Worm (Caenorhabditis elegans) whole organism, late embryonic: ENCODE measurements around the gene F46G10.2.

Experiments
- C38D4.7 ChIP-seq: fragments of 200-800 bp; sonication (Bioruptor generic); optimal IDR thresholded peaks from 2 replicates; lab custom pipeline; 2018; ENCODE audit warnings: mild to moderate bottlenecking, missing genetic modification characterization, moderate library complexity, missing compliant biosample characterization
- K02D7.2 ChIP-seq: sonication (generic microtip); optimal IDR thresholded peaks from 2 replicates; lab custom pipeline; 2017; ENCODE audit warnings: mild to moderate bottlenecking, missing genetic modification characterization, missing compliant biosample characterization
- T23F11.4 ChIP-seq: fragments of 200-800 bp; sonication (Bioruptor generic); optimal IDR thresholded peaks from 2 replicates; lab custom pipeline; 2018; ENCODE audit warnings: mild to moderate bottlenecking, missing genetic modification characterization, missing compliant biosample characterization
- ahr-1 ChIP-seq: sonication (generic microtip); optimal IDR thresholded peaks from 2 replicates; lab custom pipeline; 2016; ENCODE audit warnings: missing genetic modification characterization, missing compliant biosample characterization
- ceh-14 ChIP-seq: sonication (generic microtip); optimal IDR thresholded peaks from 2 replicates; lab custom pipeline; 2016; ENCODE audit warnings: missing genotype, missing genetic modification characterization, missing compliant biosample characterization
- ceh-18 ChIP-seq: sonication (generic microtip); optimal IDR thresholded peaks from 2 replicates; lab custom pipeline; 2016; ENCODE audit warnings: missing genetic modification characterization, missing compliant biosample characterization
- ceh-2 ChIP-seq: sonication (generic microtip); optimal IDR thresholded peaks from 2 replicates; lab custom pipeline; 2016; ENCODE audit warnings: missing genotype, missing genetic modification characterization, missing compliant biosample characterization
- ceh-22 ChIP-seq: sonication (generic microtip); optimal IDR thresholded peaks from 2 replicates; lab custom pipeline; 2017; ENCODE audit warnings: missing biosample characterization, missing genetic modification characterization
- ceh-30 ChIP-seq: fragments of 150-350 bp; optimal IDR thresholded peaks from 2 replicates; lab custom pipeline; 2014; ENCODE audit warnings: missing biosample characterization, missing genetic modification characterization
- ceh-31 ChIP-seq: sonication (generic microtip); optimal IDR thresholded peaks from 2 replicates; lab custom pipeline; 2016; ENCODE audit warnings: missing genetic modification characterization, missing compliant biosample characterization
- ceh-34 ChIP-seq: sonication (generic microtip); optimal IDR thresholded peaks from 2 replicates; lab custom pipeline; 2016; ENCODE audit warnings: mild to moderate bottlenecking, missing genetic modification characterization, missing compliant biosample characterization
- ceh-45 ChIP-seq: fragments of 200-800 bp; sonication (Bioruptor generic); IDR thresholded peaks from 2 replicates; pipeline ENCODE4 v1.3.6; 2022; ENCODE audit warnings: missing genetic modification reagents, missing genetic modification characterization, missing compliant biosample characterization
- ceh-6 ChIP-seq: fragments of 200-800 bp; sonication (Bioruptor generic); optimal IDR thresholded peaks from 2 replicates; lab custom pipeline; 2018; ENCODE audit warnings: mild to moderate bottlenecking, missing genetic modification characterization, missing compliant biosample characterization
- dmd-4 ChIP-seq: sonication (generic microtip); optimal IDR thresholded peaks from 2 replicates; lab custom pipeline; 2016; ENCODE audit warnings: borderline replicate concordance, missing genetic modification characterization, missing compliant biosample characterization
- dve-1 ChIP-seq: sonication (generic microtip); optimal IDR thresholded peaks from 2 replicates; lab custom pipeline; 2017; ENCODE audit warnings: antibody characterized with exemption, mild to moderate bottlenecking, missing genetic modification characterization, missing compliant biosample characterization
- elt-2 ChIP-seq: sonication (generic microtip); optimal IDR thresholded peaks from 2 replicates; lab custom pipeline; 2016; ENCODE audit warnings: missing genetic modification reagents, missing genetic modification characterization, missing compliant biosample characterization
- elt-4 ChIP-seq: sonication (generic microtip); optimal IDR thresholded peaks from 2 replicates; lab custom pipeline; 2016; ENCODE audit warnings: missing genetic modification characterization, missing compliant biosample characterization
- ets-4 ChIP-seq: sonication (generic microtip); optimal IDR thresholded peaks from 2 replicates; lab custom pipeline; 2016; ENCODE audit warnings: missing genetic modification characterization, missing compliant biosample characterization
- eyg-1 ChIP-seq: sonication (generic microtip); optimal IDR thresholded peaks from 2 replicates; lab custom pipeline; 2016; ENCODE audit warnings: missing genotype, missing genetic modification characterization, missing compliant biosample characterization
- fax-1 ChIP-seq: sonication (generic microtip); optimal IDR thresholded peaks from 2 replicates; lab custom pipeline; 2016; ENCODE audit warnings: missing genotype, missing genetic modification characterization, missing compliant biosample characterization
- fkh-6 ChIP-seq: sonication (generic microtip); optimal IDR thresholded peaks from 2 replicates; lab custom pipeline; 2016; ENCODE audit warnings: missing genetic modification characterization, missing compliant biosample characterization
- gmeb-2 ChIP-seq: sonication (generic microtip); optimal IDR thresholded peaks from 2 replicates; lab custom pipeline; 2016; ENCODE audit warnings: missing genetic modification characterization, inconsistent platforms, missing compliant biosample characterization
- hlh-13 ChIP-seq: fragments of 200-800 bp; sonication (Bioruptor generic); optimal IDR thresholded peaks from 2 replicates; lab custom pipeline; 2018; ENCODE audit warnings: mild to moderate bottlenecking, missing genetic modification characterization, missing compliant biosample characterization
- hlh-15 ChIP-seq: sonication (generic microtip); optimal IDR thresholded peaks from 2 replicates; lab custom pipeline; 2016; ENCODE audit warnings: missing genetic modification characterization, missing compliant biosample characterization
- hlh-30 ChIP-seq: sonication (generic microtip); optimal IDR thresholded peaks from 2 replicates; lab custom pipeline; 2017; ENCODE audit warnings: antibody characterized with exemption, missing genetic modification characterization, missing compliant biosample characterization; ENCODE audit not compliant: insufficient read depth
- hlh-6 ChIP-seq: sonication (generic microtip); optimal IDR thresholded peaks from 2 replicates; lab custom pipeline; 2016; ENCODE audit warnings: missing genotype, missing genetic modification characterization, missing compliant biosample characterization
- lim-6 ChIP-seq: sonication (generic microtip); optimal IDR thresholded peaks from 2 replicates; lab custom pipeline; 2016; ENCODE audit warnings: missing genetic modification characterization, missing compliant biosample characterization
- madf-2 ChIP-seq: sonication (generic microtip); optimal IDR thresholded peaks from 2 replicates; lab custom pipeline; 2017; ENCODE audit warnings: missing genetic modification characterization, missing compliant biosample characterization
- mec-3 ChIP-seq: sonication (generic microtip); optimal IDR thresholded peaks from 2 replicates; lab custom pipeline; 2016; ENCODE audit warnings: borderline replicate concordance, missing genetic modification characterization, missing compliant biosample characterization
- nfya-1 ChIP-seq: sonication (generic microtip); optimal IDR thresholded peaks from 2 replicates; lab custom pipeline; 2017; ENCODE audit warnings: missing genetic modification characterization, mild to moderate bottlenecking, missing compliant biosample characterization, antibody characterized with exemption, moderate library complexity
- npax-4 ChIP-seq: sonication (generic microtip); optimal IDR thresholded peaks from 2 replicates; lab custom pipeline; 2016; ENCODE audit warnings: missing genetic modification characterization, missing compliant biosample characterization
- odd-2 ChIP-seq: sonication (generic microtip); optimal IDR thresholded peaks from 2 replicates; lab custom pipeline; 2017; ENCODE audit warnings: antibody characterized with exemption, mild to moderate bottlenecking, missing genetic modification characterization, missing compliant biosample characterization
- pax-1 ChIP-seq: fragments of 150-350 bp; optimal IDR thresholded peaks from 2 replicates; lab custom pipeline; 2014; ENCODE audit warnings: missing biosample characterization, missing genetic modification characterization
- pha-2 ChIP-seq: sonication (generic microtip); optimal IDR thresholded peaks from 2 replicates; lab custom pipeline; 2017; ENCODE audit warnings: mild to moderate bottlenecking, missing genetic modification characterization, missing compliant biosample characterization
- pha-4 ChIP-seq: fragments of 150-350 bp; optimal IDR thresholded peaks from 2 replicates; lab custom pipeline; 2018; ENCODE audit warnings: missing biosample characterization, missing genetic modification reagents, missing genetic modification characterization
- pros-1 ChIP-seq: fragments of 150-350 bp; optimal IDR thresholded peaks from 2 replicates; lab custom pipeline; 2014; ENCODE audit warnings: missing biosample characterization, missing genetic modification reagents, missing genetic modification characterization
- ref-2 ChIP-seq: sonication (generic microtip); optimal IDR thresholded peaks from 2 replicates; lab custom pipeline; 2016; ENCODE audit warnings: missing genetic modification characterization, missing compliant biosample characterization
- rnt-1 ChIP-seq: sonication (generic microtip); optimal IDR thresholded peaks from 2 replicates; lab custom pipeline; 2016; ENCODE audit warnings: missing genetic modification characterization, missing compliant biosample characterization
- sdc-2 ChIP-seq: sonication (generic microtip); optimal IDR thresholded peaks from 2 replicates; lab custom pipeline; 2016; ENCODE audit warnings: missing genotype, missing genetic modification characterization, missing compliant biosample characterization
- sox-2 ChIP-seq: fragments of 200-800 bp; sonication (Bioruptor generic); IDR thresholded peaks from 2 replicates; pipeline ENCODE4 v1.3.6; 2022; ENCODE audit warnings: missing genetic modification reagents, missing genetic modification characterization, missing compliant biosample characterization
- tbx-7 ChIP-seq: sonication (generic microtip); optimal IDR thresholded peaks from 2 replicates; lab custom pipeline; 2016; ENCODE audit warnings: missing genotype, missing genetic modification characterization, missing compliant biosample characterization
- ttx-3 ChIP-seq: sonication (generic microtip); optimal IDR thresholded peaks from 2 replicates; lab custom pipeline; 2016; ENCODE audit warnings: missing genetic modification reagents, missing genetic modification characterization, missing compliant biosample characterization
- unc-3 ChIP-seq, 2 experiments: fragments of 200-800 bp in 1 of 2; sonication (Bioruptor generic) in 1 of 2; sonication (generic microtip) in 1 of 2; conservative IDR thresholded peaks in 1 of 2; optimal IDR thresholded peaks in 1 of 2; 2 replicates each; pipeline versions ENCODE4 v1.3.6 to Lab custom; 2016 to 2022; ENCODE audit warnings: missing compliant biosample characterization in 2 of 2, missing genetic modification characterization in 2 of 2, missing genetic modification reagents in 1 of 2
- unc-42 ChIP-seq: sonication (generic microtip); optimal IDR thresholded peaks from 2 replicates; lab custom pipeline; 2016; ENCODE audit warnings: missing genotype, missing genetic modification characterization, missing compliant biosample characterization
- unc-55 ChIP-seq: sonication (generic microtip); optimal IDR thresholded peaks from 2 replicates; lab custom pipeline; 2017; ENCODE audit warnings: missing biosample characterization, missing genetic modification reagents, missing genetic modification characterization
- unc-86 ChIP-seq: sonication (generic microtip); optimal IDR thresholded peaks from 2 replicates; lab custom pipeline; 2016; ENCODE audit warnings: missing genetic modification characterization, missing compliant biosample characterization
- ztf-16 ChIP-seq: sonication (generic microtip); optimal IDR thresholded peaks from 2 replicates; lab custom pipeline; 2017; ENCODE audit warnings: missing genetic modification characterization, missing compliant biosample characterization

Gene F46G10.2

ce11 chrX:13303357-13303756 lies 19.4 kb upstream of the F46G10.2 start, which contains the start of gene srd-42:
Gene srd-42 (minus strand): TSS chrX:13303457.
- TF ChIP-seq ref-2, result no peak
- TF ChIP-seq unc-3 (GFP tag; conservative IDR thresholded peaks at IDR 0.05; lab: Robert Waterston, UW), result no peak
- no peak for TF ChIP-seq unc-3 (tag; optimal IDR thresholded peaks at IDR 0.05; lab: Kevin White, UChicago)
- no peak for TF ChIP-seq elt-2 (tag; lab: Kevin White, UChicago)
- no peak for TF ChIP-seq ceh-14 (tag; lab: Kevin White, UChicago)
- TF ChIP-seq hlh-30, result no peak
- no peak for TF ChIP-seq odd-2 (tag; lab: Kevin White, UChicago)
- no peak for TF ChIP-seq ceh-22 (tag; lab: Kevin White, UChicago)
- no peak for TF ChIP-seq npax-4 (tag; lab: Kevin White, UChicago)
- no peak for TF ChIP-seq hlh-15 (tag; lab: Kevin White, UChicago)
- no peak for TF ChIP-seq rnt-1 (tag; lab: Kevin White, UChicago)
- TF ChIP-seq pha-2 (tag; lab: Kevin White, UChicago), result no peak
- no peak for TF ChIP-seq madf-2 (tag; lab: Kevin White, UChicago)
- no peak for TF ChIP-seq dve-1 (tag; lab: Kevin White, UChicago)
- no peak for TF ChIP-seq sox-2 (GFP tag; lab: Robert Waterston, UW)
- no peak for TF ChIP-seq ceh-30 (tag; lab: Kevin White, UChicago)
- TF ChIP-seq, all 69 proteins: peak for 0

- TF ChIP-seq gmeb-2 (tag; lab: Kevin White, UChicago), result no peak
- TF ChIP-seq mec-3, result no peak
- no peak for TF ChIP-seq unc-55
Observed at ce11 chrX:13305779-13306178, 17.0 kb upstream of the F46G10.2 start, which contains the start of gene srd-43. Gene srd-43 (minus strand): TSS chrX:13305844.

- TF ChIP-seq lim-6 (tag; lab: Kevin White, UChicago), result peak; percentile 64
- peak; percentile 78 for TF ChIP-seq ceh-14 (tag; lab: Kevin White, UChicago)
- TF ChIP-seq pros-1 (tag; lab: Kevin White, UChicago), result peak; percentile 66
- peak; percentile 88 for TF ChIP-seq T23F11.4 (GFP tag; lab: Kevin White, UChicago)
- peak; percentile 89 for TF ChIP-seq ceh-45 (GFP tag; lab: Robert Waterston, UW)
- TF ChIP-seq tbx-7 (tag; lab: Kevin White, UChicago), result peak; percentile 29
- TF ChIP-seq hlh-15 (tag; lab: Kevin White, UChicago), result peak; percentile 87
- TF ChIP-seq ceh-6 (GFP tag; lab: Kevin White, UChicago), result peak; percentile 94
- TF ChIP-seq pax-1 (tag; lab: Kevin White, UChicago), result no peak
- TF ChIP-seq sdc-2 (tag; lab: Kevin White, UChicago), result peak; percentile 91
- TF ChIP-seq fax-1 (tag; lab: Kevin White, UChicago), result peak; percentile 87
- TF ChIP-seq ceh-18, result peak; percentile 78
- TF ChIP-seq eyg-1 (tag; lab: Kevin White, UChicago), result peak; percentile 86
- TF ChIP-seq K02D7.2, result peak; percentile 89
- peak; percentile 68 for TF ChIP-seq unc-42 (tag; lab: Kevin White, UChicago)
- peak; percentile 83 for TF ChIP-seq ceh-2
- TF ChIP-seq ttx-3 (tag; lab: Kevin White, UChicago), result peak; percentile 91
- TF ChIP-seq pha-4, result no peak
- TF ChIP-seq unc-86 (tag; lab: Kevin White, UChicago), result peak; percentile 91
- TF ChIP-seq rnt-1 (tag; lab: Kevin White, UChicago), result peak; percentile 80
- TF ChIP-seq odd-2 (tag; lab: Kevin White, UChicago), result peak; percentile 69
- peak; percentile 84 for TF ChIP-seq pha-2 (tag; lab: Kevin White, UChicago)
- TF ChIP-seq nfya-1 (tag; lab: Kevin White, UChicago), result peak; percentile 80
- TF ChIP-seq ceh-30 (tag; lab: Kevin White, UChicago), result peak; percentile 54
- TF ChIP-seq ahr-1, result peak; percentile 86
- TF ChIP-seq ztf-16, result peak; percentile 88
- TF ChIP-seq ets-4, result peak; percentile 52
- TF ChIP-seq elt-4 (tag; lab: Kevin White, UChicago), result no peak
- TF ChIP-seq dmd-4 (tag; lab: Kevin White, UChicago), result peak; percentile 89
- peak; percentile 82 for TF ChIP-seq ceh-31
- TF ChIP-seq hlh-6 (tag; lab: Kevin White, UChicago), result peak; percentile 89
- peak; percentile 89 for TF ChIP-seq fkh-6
- peak; percentile 88 for TF ChIP-seq C38D4.7 (GFP tag; lab: Kevin White, UChicago)
- TF ChIP-seq ceh-34 (tag; lab: Kevin White, UChicago), result peak; percentile 91
- TF ChIP-seq madf-2 (tag; lab: Kevin White, UChicago), result peak; percentile 89
- peak; percentile 82 for TF ChIP-seq hlh-13 (GFP tag; lab: Kevin White, UChicago)
- peak; percentile 83 for TF ChIP-seq ref-2
Observed at ce11 chrX:13306869-13307446, 15.8 kb upstream of the F46G10.2 start.
